Worm (Caenorhabditis elegans) whole organism, L1 larva: ENCODE data around the gene rpb-11.
"Not testable (repeated sequence)": the region's sequence is repeated elsewhere in the genome, so short reads cannot be mapped to it uniquely, and the experiment has no call there.

Experiments
- C16A3.4 ChIP-seq: fragments of 150-350 bp; optimal IDR thresholded peaks from 2 replicates; lab custom pipeline; 2014; ENCODE audit warnings: missing biosample characterization, missing genetic modification characterization
- C34B4.2 ChIP-seq: sonication (generic microtip); optimal IDR thresholded peaks from 2 replicates; lab custom pipeline; 2017; ENCODE audit warnings: mild to moderate bottlenecking, missing genetic modification characterization, missing compliant biosample characterization
- F16B12.6 ChIP-seq: fragments of 150-350 bp; optimal IDR thresholded peaks from 2 replicates; lab custom pipeline; 2014; ENCODE audit warnings: missing biosample characterization, missing genetic modification characterization
- aly-2 ChIP-seq: fragments of 150-350 bp; optimal IDR thresholded peaks from 2 replicates; lab custom pipeline; 2014; ENCODE audit warnings: missing biosample characterization, missing genetic modification characterization
- ama-1 ChIP-seq: fragments of 150-350 bp; optimal IDR thresholded peaks from 2 replicates; lab custom pipeline; 2014
- blmp-1 ChIP-seq: fragments of 150-350 bp; optimal IDR thresholded peaks from 2 replicates; lab custom pipeline; 2014; ENCODE audit warnings: missing biosample characterization, missing genetic modification characterization
- ceh-8 ChIP-seq: fragments of 200-800 bp; sonication (Bioruptor generic); optimal IDR thresholded peaks from 2 replicates; lab custom pipeline; 2018; ENCODE audit warnings: mild to moderate bottlenecking, missing genetic modification characterization, moderate library complexity, missing compliant biosample characterization
- ceh-90 ChIP-seq: sonication (generic microtip); optimal IDR thresholded peaks from 2 replicates; lab custom pipeline; 2016; ENCODE audit warnings: missing genetic modification characterization, missing compliant biosample characterization
- ces-1 ChIP-seq: fragments of 150-350 bp; optimal IDR thresholded peaks from 2 replicates; lab custom pipeline; 2014; ENCODE audit warnings: missing biosample characterization, missing genetic modification reagents, missing genetic modification characterization
- egl-27 ChIP-seq, 2 experiments: fragments of 150-350 bp in 1 of 2; sonication (generic microtip); optimal IDR thresholded peaks; 3 replicates each; lab custom pipeline; 2017 to 2018; ENCODE audit warnings: missing biosample characterization in 2 of 2, missing genetic modification characterization in 2 of 2, missing genetic modification reagents in 2 of 2
- elt-3 ChIP-seq, 6 experiments: fragments of 150-350 bp in 1 of 6; sonication (generic microtip); optimal IDR thresholded peaks; 2 replicates each; lab custom pipeline; 2017 to 2018; ENCODE audit warnings: missing biosample characterization in 6 of 6, missing genetic modification characterization in 6 of 6, inconsistent platforms in 1 of 6
- ets-5 ChIP-seq: fragments of 200-800 bp; sonication (Bioruptor generic); IDR thresholded peaks from 2 replicates; pipeline ENCODE4 v1.3.6; 2022; ENCODE audit warnings: missing genetic modification characterization, missing compliant biosample characterization
- fkh-10 ChIP-seq: sonication (generic microtip); optimal IDR thresholded peaks from 2 replicates; lab custom pipeline; 2017; ENCODE audit warnings: missing biosample characterization, missing genetic modification reagents, missing genetic modification characterization
- fkh-4 ChIP-seq: sonication (generic microtip); optimal IDR thresholded peaks from 2 replicates; lab custom pipeline; 2016; ENCODE audit warnings: missing compliant biosample characterization, missing genetic modification characterization, borderline replicate concordance
- fkh-8 ChIP-seq: sonication (generic microtip); optimal IDR thresholded peaks from 2 replicates; lab custom pipeline; 2016; ENCODE audit warnings: mild to moderate bottlenecking, missing genetic modification characterization, missing compliant biosample characterization
- hpl-2 ChIP-seq: fragments of 150-350 bp; optimal IDR thresholded peaks from 2 replicates; lab custom pipeline; 2014; ENCODE audit warnings: missing biosample characterization, missing genetic modification reagents, missing genetic modification characterization
- irx-1 ChIP-seq: sonication (generic microtip); optimal IDR thresholded peaks from 2 replicates; lab custom pipeline; 2016; ENCODE audit warnings: missing genetic modification characterization, missing compliant biosample characterization
- jun-1 ChIP-seq: fragments of 150-350 bp; optimal IDR thresholded peaks from 2 replicates; lab custom pipeline; 2014; ENCODE audit warnings: missing biosample characterization, missing genetic modification reagents, missing genetic modification characterization
- lin-13 ChIP-seq: fragments of 150-350 bp; optimal IDR thresholded peaks from 2 replicates; lab custom pipeline; 2014; ENCODE audit warnings: missing biosample characterization, missing genetic modification reagents, missing genetic modification characterization
- lin-14 ChIP-seq: fragments of 200-800 bp; sonication (Bioruptor generic); optimal IDR thresholded peaks from 2 replicates; lab custom pipeline; 2018; ENCODE audit warnings: mild to moderate bottlenecking, missing genetic modification characterization, moderate library complexity, missing compliant biosample characterization
- lin-15B ChIP-seq: fragments of 150-350 bp; sonication (generic microtip); optimal IDR thresholded peaks from 3 replicates; lab custom pipeline; 2014; ENCODE audit warnings: missing biosample characterization, missing genetic modification characterization
- lin-35 ChIP-seq, 2 experiments: fragments of 150-350 bp; optimal IDR thresholded peaks; 2 replicates each; lab custom pipeline; 2014; ENCODE audit warnings: missing biosample characterization in 2 of 2, missing genetic modification characterization in 2 of 2, missing genetic modification reagents in 2 of 2
- lir-3 ChIP-seq: sonication (generic microtip); optimal IDR thresholded peaks from 2 replicates; lab custom pipeline; 2016; ENCODE audit warnings: mild to moderate bottlenecking, missing genetic modification characterization, moderate library complexity, missing compliant biosample characterization; ENCODE audit not compliant: poor library complexity
- lsy-2 ChIP-seq, 2 experiments: fragments of 150-350 bp; optimal IDR thresholded peaks; 2 replicates each; lab custom pipeline; 2014; ENCODE audit warnings: missing biosample characterization in 2 of 2, missing genetic modification characterization in 2 of 2
- mab-9 ChIP-seq: fragments of 200-800 bp; sonication (Bioruptor generic); IDR thresholded peaks from 2 replicates; pipeline ENCODE4 v1.3.6; 2022; ENCODE audit warnings: missing genetic modification reagents, missing genetic modification characterization, missing compliant biosample characterization
- mdl-1 ChIP-seq, 2 experiments: fragments of 150-350 bp; optimal IDR thresholded peaks; 2 replicates each; lab custom pipeline; 2014 to 2017; ENCODE audit warnings: missing biosample characterization in 2 of 2, missing genetic modification characterization in 2 of 2, inconsistent platforms in 1 of 2
- mef-2 ChIP-seq: fragments of 150-350 bp; optimal IDR thresholded peaks from 2 replicates; lab custom pipeline; 2014; ENCODE audit warnings: missing biosample characterization, missing genetic modification characterization
- mep-1 ChIP-seq: fragments of 150-350 bp; optimal IDR thresholded peaks from 2 replicates; lab custom pipeline; 2014; ENCODE audit warnings: missing biosample characterization, missing genetic modification characterization
- nhr-12 ChIP-seq: sonication (generic microtip); optimal IDR thresholded peaks from 2 replicates; lab custom pipeline; 2017; ENCODE audit warnings: missing biosample characterization, missing genetic modification characterization
- nhr-19 ChIP-seq: fragments of 200-800 bp; sonication (Bioruptor generic); conservative IDR thresholded peaks from 2 replicates; pipeline ENCODE4 v1.3.6; 2022; ENCODE audit warnings: missing genetic modification characterization, missing compliant biosample characterization
- nhr-28 ChIP-seq: fragments of 150-350 bp; optimal IDR thresholded peaks from 2 replicates; lab custom pipeline; 2014; ENCODE audit warnings: missing biosample characterization, missing genetic modification characterization
- nhr-71 ChIP-seq: sonication (generic microtip); optimal IDR thresholded peaks from 2 replicates; lab custom pipeline; 2016; ENCODE audit warnings: mild to moderate bottlenecking, missing genetic modification characterization, moderate library complexity, missing compliant biosample characterization
- nhr-76 ChIP-seq: sonication (generic microtip); optimal IDR thresholded peaks from 2 replicates; lab custom pipeline; 2017; ENCODE audit warnings: missing biosample characterization, missing genetic modification characterization
- nhr-77 ChIP-seq: fragments of 150-350 bp; optimal IDR thresholded peaks from 2 replicates; lab custom pipeline; 2014; ENCODE audit warnings: missing biosample characterization, missing genetic modification characterization
- nhr-85 ChIP-seq: sonication (generic microtip); peaks from one replicate; lab custom pipeline; 2016; ENCODE audit warnings: missing genetic modification characterization, inconsistent platforms, missing compliant biosample characterization
- nhr-90 ChIP-seq: sonication (generic microtip); optimal IDR thresholded peaks from 2 replicates; lab custom pipeline; 2016; ENCODE audit warnings: mild to moderate bottlenecking, missing genetic modification characterization, missing compliant biosample characterization; ENCODE audit not compliant: poor library complexity
- snpc-4 ChIP-seq: fragments of 150-350 bp; optimal IDR thresholded peaks from 2 replicates; lab custom pipeline; 2014; ENCODE audit warnings: missing biosample characterization, missing genetic modification characterization
- unc-30 ChIP-seq: sonication (generic microtip); optimal IDR thresholded peaks from 2 replicates; lab custom pipeline; 2017; ENCODE audit warnings: missing biosample characterization, missing genetic modification characterization
- unc-86 ChIP-seq: sonication (generic microtip); optimal IDR thresholded peaks from 2 replicates; lab custom pipeline; 2016; ENCODE audit warnings: missing genetic modification characterization, missing compliant biosample characterization
- unc-98 ChIP-seq: fragments of 200-800 bp; sonication (Bioruptor generic); IDR thresholded peaks from 2 replicates; pipeline ENCODE4 v1.3.6; 2022; ENCODE audit warnings: missing genetic modification characterization, missing compliant biosample characterization
- zip-4 ChIP-seq: fragments of 200-800 bp; sonication (Bioruptor generic); optimal IDR thresholded peaks from 2 replicates; lab custom pipeline; 2018; ENCODE audit warnings: mild to moderate bottlenecking, missing genetic modification characterization, moderate library complexity, missing compliant biosample characterization

rpb-11 gene

DNA sequence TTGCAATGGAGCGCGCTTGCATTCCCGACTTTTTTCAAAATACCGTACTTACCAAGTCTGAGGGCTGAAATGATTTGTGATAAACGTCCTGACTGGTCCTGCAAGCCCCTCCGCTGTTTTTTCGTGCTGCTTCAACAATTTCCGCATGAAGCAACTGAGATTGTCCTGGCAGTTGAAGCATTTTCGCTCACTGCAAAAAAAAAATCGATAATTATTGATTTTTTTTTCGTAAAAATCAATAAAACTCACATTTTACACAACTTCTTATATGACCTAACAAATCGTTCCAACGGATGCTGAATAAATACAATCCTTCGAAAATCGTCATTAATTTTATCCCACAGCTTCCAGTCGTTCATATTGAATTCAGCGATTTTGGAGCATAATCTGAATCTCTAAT lies 41.0 kb upstream of the rpb-11 start:
- TF ChIP-seq lin-14 (GFP tag; lab: Kevin White, UChicago) = no peak
- no peak for TF ChIP-seq ets-5 (GFP tag; lab: Robert Waterston, UW)
- TF ChIP-seq blmp-1 (tag; lab: Kevin White, UChicago) = no peak
- TF ChIP-seq lin-35 (GFP tag; optimal IDR thresholded peaks at IDR 0.05; lab: Kevin White, UChicago) = no peak
- no peak for TF ChIP-seq unc-30 (tag; lab: Kevin White, UChicago)
- TF ChIP-seq nhr-90 (tag; lab: Kevin White, UChicago) = no peak
- TF ChIP-seq lsy-2 (tag; optimal IDR thresholded peaks at IDR 0.05; lab: Kevin White, UChicago) = no peak
- no peak for TF ChIP-seq lin-13 (GFP tag; lab: Kevin White, UChicago)
- TF ChIP-seq zip-4 (GFP tag; lab: Kevin White, UChicago) = no peak
- no peak for TF ChIP-seq nhr-71
- TF ChIP-seq irx-1 (tag; lab: Kevin White, UChicago) = no peak

DNA sequence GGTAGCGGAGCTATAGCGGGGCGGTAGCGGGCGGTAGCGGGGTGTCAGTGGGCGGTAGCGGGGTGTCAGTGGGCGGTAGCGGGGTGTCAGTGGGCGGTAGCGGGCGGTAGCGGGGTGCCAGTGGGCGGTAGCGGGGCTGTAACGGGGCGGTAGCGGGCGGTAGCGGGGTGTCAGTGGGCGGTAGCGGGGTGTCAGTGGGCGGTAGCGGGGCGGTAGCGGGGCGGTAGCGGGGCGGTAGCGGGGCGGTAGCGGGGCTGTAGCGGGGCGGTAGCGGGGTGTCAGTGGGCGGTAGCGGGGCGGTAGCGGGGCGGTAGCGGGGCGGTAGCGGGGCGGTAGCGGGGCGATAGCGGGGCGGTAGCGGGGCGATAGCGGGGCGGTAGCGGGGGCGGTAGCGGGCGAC lies 40.3 kb upstream of the rpb-11 start:
- TF ChIP-seq ceh-8 (GFP tag; lab: Kevin White, UChicago) = peak; percentile 43

ce11 chrII:14021230-14021629 lies 38.7 kb upstream of the rpb-11 start, which contains the start of gene F01D5.10:
Gene F01D5.10, minus strand, starts transcription at chrII:14021330.
- not testable (repeated sequence) for TF ChIP-seq jun-1; aly-2 (tag; lab: Kevin White, UChicago); mef-2 (tag; lab: Kevin White, UChicago)

ce11 chrII:14032705-14033104 lies 27.2 kb upstream of the rpb-11 start:
- no peak for TF ChIP-seq nhr-19 (GFP tag; lab: Robert Waterston, UW)
- peak; percentile 3 for TF ChIP-seq nhr-71
- no peak for TF ChIP-seq nhr-28

ce11 chrII:14034559-14034958 lies 25.3 kb upstream of the rpb-11 start:
- no peak for TF ChIP-seq nhr-71
- TF ChIP-seq lin-14 (GFP tag; lab: Kevin White, UChicago) = no peak
- no peak for TF ChIP-seq unc-86 (tag; lab: Kevin White, UChicago)
- TF ChIP-seq F16B12.6 (tag; lab: Kevin White, UChicago) = no peak

DNA sequence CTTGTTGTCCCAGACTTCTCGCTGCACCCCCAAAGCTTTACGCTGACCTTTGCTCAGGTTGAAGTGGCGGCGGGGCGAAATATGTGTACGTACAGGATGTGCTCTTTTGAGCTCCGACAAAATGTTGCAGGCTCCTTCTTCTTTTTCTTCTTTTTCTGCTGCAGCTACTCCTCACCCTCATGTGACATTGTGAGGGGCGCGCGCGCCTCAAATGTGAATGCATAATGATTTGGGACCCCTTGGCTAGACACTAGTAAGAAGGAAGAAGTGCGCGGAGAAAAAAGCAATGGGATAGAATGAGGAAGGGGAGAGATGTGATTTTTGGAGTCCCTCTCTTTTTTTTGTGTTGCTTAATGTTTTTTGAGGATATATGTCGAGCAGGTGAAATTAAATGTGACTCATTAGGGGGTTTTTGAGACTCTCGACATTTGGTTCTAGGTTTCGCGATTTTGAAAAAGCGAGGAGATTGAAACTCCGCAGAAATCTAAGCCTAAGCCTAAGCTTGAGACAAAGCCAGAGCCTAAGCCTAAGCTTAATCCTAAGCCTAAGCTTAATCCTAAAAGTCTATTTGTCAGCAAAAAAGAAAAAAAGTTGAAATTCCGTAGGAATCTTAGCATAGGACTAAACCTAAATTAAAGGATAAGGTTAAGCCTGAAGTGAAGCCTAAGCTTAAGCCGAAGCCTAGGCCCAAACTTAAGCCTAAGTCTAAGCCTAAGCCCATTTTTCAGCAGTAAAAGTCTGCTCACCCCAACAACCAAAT lies 23.0 kb upstream of the rpb-11 start:
- TF ChIP-seq blmp-1 (tag; lab: Kevin White, UChicago) (no peak), fkh-8 (tag; lab: Kevin White, UChicago) (no peak), egl-27 (tag; optimal IDR thresholded peaks at IDR 0.05; lab: Kevin White, UChicago) (no peak), elt-3 (tag; optimal IDR thresholded peaks at IDR 0.05; lab: Kevin White, UChicago) (no peak), unc-98 (GFP tag; lab: Robert Waterston, UW) (no peak), nhr-19 (GFP tag; lab: Robert Waterston, UW) (0 out of 2 replicates have a peak, but pooled peaks have one; percentile 8), C34B4.2 (no peak), mab-9 (no peak), lin-35 (GFP tag; optimal IDR thresholded peaks at IDR 0.05; lab: Kevin White, UChicago) (peak in 1 of 2 experiments; percentile 9), irx-1 (tag; lab: Kevin White, UChicago) (peak; percentile 27), nhr-85 (no peak), lir-3 (tag; lab: Kevin White, UChicago) (no peak), snpc-4 (tag; lab: Kevin White, UChicago) (no peak), nhr-76 (tag; lab: Kevin White, UChicago) (no peak), hpl-2 (GFP tag; lab: Kevin White, UChicago) (no peak), nhr-77 (tag; lab: Kevin White, UChicago) (peak; percentile 62), C16A3.4 (tag; lab: Kevin White, UChicago) (no peak), ces-1 (GFP tag; lab: Kevin White, UChicago) (no peak), ama-1 (lab: Kevin White, UChicago) (no peak), fkh-4 (tag; lab: Kevin White, UChicago) (no peak), mep-1 (tag; lab: Kevin White, UChicago) (peak; percentile 23), lin-13 (GFP tag; lab: Kevin White, UChicago) (no peak), nhr-12 (tag; lab: Kevin White, UChicago) (no peak), fkh-10 (GFP tag; lab: Kevin White, UChicago) (peak; percentile 87), mdl-1 (tag; optimal IDR thresholded peaks at IDR 0.05; lab: Kevin White, UChicago) (no peak), lin-15B (tag; lab: Kevin White, UChicago) (no peak), ceh-90 (tag; lab: Kevin White, UChicago) (no peak)
